Fruit fly (Drosophila melanogaster) whole organism, embryonic: Measurements from ENCODE around the gene CG5639.

Experiments
- ATbp ChIP-seq: fragments of 200-800 bp; sonication (Bioruptor generic); optimal IDR thresholded peaks from 2 replicates; lab custom pipeline; 2017; ENCODE audit warnings: missing biosample characterization, mild to moderate bottlenecking, missing genetic modification characterization, missing genetic modification reagents
- Atf-2 ChIP-seq: fragments of 200-800 bp; sonication (Bioruptor generic); optimal IDR thresholded peaks from 2 replicates; lab custom pipeline; 2016; ENCODE audit warnings: missing biosample characterization, missing genetic modification characterization
- Awh ChIP-seq: fragments of 200-800 bp; sonication (Bioruptor generic); IDR thresholded peaks from 2 replicates; pipeline ENCODE4, ENCODE4 v1.3.6; 2022; ENCODE audit warnings: missing biosample characterization, missing genetic modification characterization
- B-H1 ChIP-seq: fragments of 200-800 bp; sonication (Bioruptor generic); IDR thresholded peaks from 3 replicates; pipeline ENCODE4 v1.3.6; 2022; ENCODE audit warnings: missing biosample characterization, missing genetic modification characterization
- CG10209 ChIP-seq: fragments of 200-800 bp; sonication (Bioruptor generic); optimal IDR thresholded peaks from 3 replicates; lab custom pipeline; 2017; ENCODE audit warnings: missing biosample characterization, mild to moderate bottlenecking, missing genetic modification characterization, missing genetic modification reagents
- CG10267 ChIP-seq: fragments of 200-800 bp; sonication (Bioruptor generic); optimal IDR thresholded peaks from 2 replicates; lab custom pipeline; 2018; ENCODE audit warnings: missing biosample characterization, mild to moderate bottlenecking, missing genetic modification characterization, moderate library complexity
- CG10543 ChIP-seq: fragments of 200-800 bp; sonication (Bioruptor generic); optimal IDR thresholded peaks from 3 replicates; lab custom pipeline; 2017; ENCODE audit warnings: missing biosample characterization, mild to moderate bottlenecking, missing genetic modification characterization, moderate library complexity
- CG10959 ChIP-seq: fragments of 200-800 bp; sonication (Bioruptor generic); IDR thresholded peaks from 2 replicates; pipeline ENCODE4 v1.3.6; 2022; ENCODE audit warnings: missing biosample characterization, missing genetic modification characterization
- CG12769 ChIP-seq: fragments of 200-800 bp; sonication (Bioruptor generic); optimal IDR thresholded peaks from 2 replicates; lab custom pipeline; 2019; ENCODE audit warnings: missing biosample characterization, mild to moderate bottlenecking, missing genetic modification characterization, moderate library complexity
- CG18262 ChIP-seq: fragments of 200-800 bp; optimal IDR thresholded peaks from 3 replicates; lab custom pipeline; 2019; ENCODE audit warnings: missing biosample characterization, mild to moderate bottlenecking, missing genetic modification characterization, moderate library complexity
- CG2875 ChIP-seq: fragments of 200-800 bp; sonication (Bioruptor generic); optimal IDR thresholded peaks from 2 replicates; lab custom pipeline; 2017; ENCODE audit warnings: missing biosample characterization, mild to moderate bottlenecking, missing genetic modification characterization, missing genetic modification reagents
- CG33557 ChIP-seq: fragments of 200-800 bp; sonication (Bioruptor generic); optimal IDR thresholded peaks from 2 replicates; lab custom pipeline; 2019; ENCODE audit warnings: missing biosample characterization, mild to moderate bottlenecking, missing genetic modification characterization, moderate library complexity
- CG6683 ChIP-seq: fragments of 200-800 bp; sonication (Bioruptor generic); optimal IDR thresholded peaks from 2 replicates; lab custom pipeline; 2017; ENCODE audit warnings: missing biosample characterization, mild to moderate bottlenecking, missing genetic modification characterization, missing genetic modification reagents
- CG7786 ChIP-seq: fragments of 200-800 bp; sonication (Bioruptor generic); optimal IDR thresholded peaks from 2 replicates; lab custom pipeline; 2016; ENCODE audit warnings: missing biosample characterization, missing genetic modification characterization
- CG7963 ChIP-seq: fragments of 200-800 bp; sonication (Bioruptor generic); IDR thresholded peaks from 3 replicates; pipeline ENCODE4 v1.3.6; 2022; ENCODE audit warnings: missing biosample characterization, missing genetic modification characterization; ENCODE audit not compliant: partially characterized antibody
- CG9215 ChIP-seq: fragments of 200-800 bp; sonication (Bioruptor generic); IDR thresholded peaks from 2 replicates; pipeline ENCODE4 v1.3.6; 2022; ENCODE audit warnings: missing biosample characterization, missing genetic modification characterization
- CG9609 ChIP-seq: fragments of 200-800 bp; sonication (Bioruptor generic); optimal IDR thresholded peaks from 3 replicates; lab custom pipeline; 2016; ENCODE audit warnings: missing biosample characterization, missing genetic modification characterization
- CG9932 ChIP-seq: fragments of 200-800 bp; sonication (Bioruptor generic); IDR thresholded peaks from 2 replicates; pipeline ENCODE4 v1.3.6; 2022; ENCODE audit warnings: missing biosample characterization, missing genetic modification characterization
- Dad ChIP-seq: fragments of 200-800 bp; sonication (Bioruptor generic); optimal IDR thresholded peaks from 3 replicates; lab custom pipeline; 2016; ENCODE audit warnings: missing biosample characterization, missing genetic modification characterization
- Doc2 ChIP-seq: fragments of 200-800 bp; sonication (Bioruptor generic); IDR thresholded peaks from 2 replicates; pipeline ENCODE4 v1.3.6; 2022; ENCODE audit warnings: missing biosample characterization, missing genetic modification characterization
- Drgx ChIP-seq: fragments of 200-800 bp; sonication (Bioruptor generic); IDR thresholded peaks from 2 replicates; pipeline ENCODE4 v1.3.6; 2022; ENCODE audit warnings: missing biosample characterization, missing genetic modification characterization
- H15 ChIP-seq: fragments of 200-800 bp; sonication (Bioruptor generic); IDR thresholded peaks from 3 replicates; pipeline ENCODE4 v1.3.6; 2022; ENCODE audit warnings: missing biosample characterization, missing genetic modification characterization
- Lim3 ChIP-seq: fragments of 200-800 bp; sonication (Bioruptor generic); IDR thresholded peaks from 2 replicates; pipeline ENCODE4 v1.3.6; 2022; ENCODE audit warnings: missing biosample characterization, missing genetic modification characterization
- Max ChIP-seq: fragments of 200-800 bp; sonication (Bioruptor generic); optimal IDR thresholded peaks from 2 replicates; lab custom pipeline; 2016; ENCODE audit warnings: missing biosample characterization, mild to moderate bottlenecking, missing genetic modification characterization
- Neu2 ChIP-seq: fragments of 200-800 bp; sonication (Bioruptor generic); optimal IDR thresholded peaks from 3 replicates; lab custom pipeline; 2016; ENCODE audit warnings: missing biosample characterization, missing genetic modification characterization, borderline replicate concordance
- Optix ChIP-seq: fragments of 200-800 bp; sonication (Bioruptor generic); IDR thresholded peaks from 3 replicates; pipeline ENCODE4 v1.3.6; 2022; ENCODE audit warnings: missing biosample characterization, missing genetic modification characterization
- Poxn ChIP-seq: fragments of 200-800 bp; sonication (Bioruptor generic); IDR thresholded peaks from 2 replicates; pipeline ENCODE4 v1.3.6; 2022; ENCODE audit warnings: missing biosample characterization, missing genetic modification characterization
- Ptx1 ChIP-seq: fragments of 200-800 bp; sonication (Bioruptor generic); IDR thresholded peaks from 2 replicates; pipeline ENCODE4 v1.3.6; 2022; ENCODE audit warnings: missing biosample characterization, missing genetic modification characterization
- Trl ChIP-seq, 3 experiments: fragments of >200 bp in 2 of 3; fragments of 200-800 bp in 1 of 3; sonication (Bioruptor generic) in 1 of 3; optimal IDR thresholded peaks; 2 replicates in 1 of 3; 3 replicates in 2 of 3; lab custom pipeline; 2016 to 2017; ENCODE audit warnings: missing biosample characterization in 1 of 3, missing genetic modification characterization in 1 of 3
- Usf ChIP-seq: fragments of 200-800 bp; sonication (Bioruptor generic); optimal IDR thresholded peaks from 2 replicates; lab custom pipeline; 2017; ENCODE audit warnings: missing genotype, missing biosample characterization, missing genetic modification characterization
- Vsx1 ChIP-seq: fragments of 200-800 bp; sonication (Bioruptor generic); optimal IDR thresholded peaks from 2 replicates; lab custom pipeline; 2017; ENCODE audit warnings: missing biosample characterization, mild to moderate bottlenecking, missing genetic modification characterization, missing genetic modification reagents
- crol ChIP-seq: fragments of 200-800 bp; sonication (Bioruptor generic); IDR thresholded peaks from 2 replicates; pipeline ENCODE4 v1.3.6; 2022; ENCODE audit warnings: missing biosample characterization, missing genetic modification characterization
- dati ChIP-seq: fragments of 200-800 bp; sonication (Bioruptor generic); IDR thresholded peaks from 2 replicates; pipeline ENCODE4 v1.3.6; 2022; ENCODE audit warnings: missing biosample characterization, missing genetic modification characterization
- esg ChIP-seq: fragments of 200-800 bp; sonication (Bioruptor generic); conservative IDR thresholded peaks from 2 replicates; pipeline ENCODE4 v1.3.6; 2022; ENCODE audit warnings: missing biosample characterization, missing genetic modification characterization
- kah ChIP-seq: fragments of 200-800 bp; sonication (Bioruptor generic); optimal IDR thresholded peaks from 2 replicates; lab custom pipeline; 2018; ENCODE audit warnings: missing biosample characterization, mild to moderate bottlenecking, missing genetic modification characterization
- lov ChIP-seq, 2 experiments: fragments of 200-800 bp in 1 of 2; fragments of >200 bp in 1 of 2; sonication (Bioruptor generic) in 1 of 2; IDR thresholded peaks in 1 of 2; optimal IDR thresholded peaks in 1 of 2; 2 replicates in 1 of 2; 3 replicates in 1 of 2; pipeline versions ENCODE4 v1.3.6 to Lab custom; 2017 to 2022; ENCODE audit warnings: missing biosample characterization in 1 of 2, missing genetic modification characterization in 1 of 2
- nerfin-1 ChIP-seq: fragments of 200-800 bp; sonication (Bioruptor generic); optimal IDR thresholded peaks from 3 replicates; lab custom pipeline; 2019; ENCODE audit warnings: missing biosample characterization, mild to moderate bottlenecking, missing genetic modification characterization, moderate library complexity
- p53 ChIP-seq: fragments of 200-800 bp; sonication (Bioruptor generic); optimal IDR thresholded peaks from 2 replicates; lab custom pipeline; 2016; ENCODE audit warnings: missing biosample characterization, missing genetic modification characterization
- pan ChIP-seq, 4 experiments: fragments of >200 bp in 3 of 4; fragments of 200-800 bp in 1 of 4; sonication (Bioruptor generic) in 1 of 4; optimal IDR thresholded peaks in 3 of 4; IDR thresholded peaks in 1 of 4; 2 replicates each; pipeline versions ENCODE4 v1.3.6 to Lab custom; 2017 to 2022; ENCODE audit warnings: missing biosample characterization in 2 of 4, missing genetic modification characterization in 2 of 4, mixed read lengths in 1 of 4
- phol ChIP-seq: fragments of 200-800 bp; sonication (Bioruptor generic); optimal IDR thresholded peaks from 3 replicates; lab custom pipeline; 2018; ENCODE audit warnings: missing biosample characterization, mild to moderate bottlenecking, missing genetic modification characterization, moderate library complexity
- pros ChIP-seq: fragments of 200-800 bp; sonication (Bioruptor generic); optimal IDR thresholded peaks from 3 replicates; lab custom pipeline; 2019; ENCODE audit warnings: missing biosample characterization, mild to moderate bottlenecking, missing genetic modification characterization, moderate library complexity
- ranshi ChIP-seq: fragments of 200-800 bp; sonication (Bioruptor generic); IDR thresholded peaks from 2 replicates; pipeline ENCODE4 v1.3.6; 2022; ENCODE audit warnings: missing biosample characterization, missing genetic modification characterization
- seq ChIP-seq: fragments of 200-800 bp; sonication (Bioruptor generic); IDR thresholded peaks from 2 replicates; pipeline ENCODE4 v1.3.6; 2022; ENCODE audit warnings: missing biosample characterization, missing genetic modification characterization
- sna ChIP-seq: fragments of 200-800 bp; sonication (Bioruptor generic); IDR thresholded peaks from 2 replicates; pipeline ENCODE4 v1.3.6; 2022; ENCODE audit warnings: missing biosample characterization, missing genetic modification characterization; ENCODE audit not compliant: partially characterized antibody
- sqz ChIP-seq: fragments of 200-800 bp; sonication (Bioruptor generic); optimal IDR thresholded peaks from 3 replicates; lab custom pipeline; 2018; ENCODE audit warnings: missing biosample characterization, mild to moderate bottlenecking, missing genetic modification characterization
- tna ChIP-seq: fragments of 200-800 bp; sonication (Bioruptor generic); IDR thresholded peaks from 2 replicates; pipeline ENCODE4 v1.3.6; 2022; ENCODE audit warnings: missing biosample characterization, missing genetic modification characterization; ENCODE audit not compliant: partially characterized antibody
- ttk ChIP-seq: fragments of 200-800 bp; sonication (Bioruptor generic); IDR thresholded peaks from 2 replicates; pipeline ENCODE4 v2.1.2; 2022; ENCODE audit warnings: missing biosample characterization, missing genetic modification characterization
- zen ChIP-seq: fragments of 200-800 bp; sonication (Bioruptor generic); optimal IDR thresholded peaks from 3 replicates; lab custom pipeline; 2018; ENCODE audit warnings: missing biosample characterization, mild to moderate bottlenecking, missing genetic modification characterization, moderate library complexity
- zfh1 ChIP-seq: fragments of 200-800 bp; sonication (Bioruptor generic); IDR thresholded peaks from 3 replicates; pipeline ENCODE4 v1.3.6; 2022; ENCODE audit warnings: missing biosample characterization, missing genetic modification characterization

The CG5639 gene

dm6 chr3R:27569706-27570105, 26.2 kb downstream of the CG5639 start (continued):
- TF ChIP-seq Awh (GFP tag; lab: Robert Waterston, UW) (peak; percentile 90), Trl (optimal IDR thresholded peaks at IDR 0.05; lab: Kevin White, UChicago) (no peak), Trl (GFP tag; optimal IDR thresholded peaks at IDR 0.05; lab: Kevin White, UChicago) (peak; percentile 82), lov (optimal IDR thresholded peaks at IDR 0.05; lab: Kevin White, UChicago) (no peak), lov (GFP tag; IDR thresholded peaks at IDR 0.05; lab: Robert Waterston, UW) (peak; percentile 73; the same call in 1 of the 3 replicates), CG9215 (peak; percentile 77), Drgx (GFP tag; lab: Robert Waterston, UW) (peak; percentile 96), nerfin-1 (tag; lab: Kevin White, UChicago) (peak; percentile 82), sqz (GFP tag; lab: Kevin White, UChicago) (no peak), kah (GFP tag; lab: Kevin White, UChicago) (peak; percentile 81), phol (tag; lab: Kevin White, UChicago) (peak; percentile 86), esg (peak; percentile 91), pros (no peak), Poxn (GFP tag; lab: Robert Waterston, UW) (no peak), ttk (peak; percentile 83), Lim3 (peak; percentile 56; the same call in 1 of the 2 replicates), CG2875 (GFP tag; lab: Kevin White, UChicago) (peak; percentile 48), Usf (GFP tag; lab: Kevin White, UChicago) (no peak), p53 (GFP tag; lab: Kevin White, UChicago) (peak; percentile 64), Ptx1 (GFP tag; lab: Robert Waterston, UW) (peak; percentile 95), zen (tag; lab: Kevin White, UChicago) (peak; percentile 85), Max (peak; percentile 77), ATbp (GFP tag; lab: Kevin White, UChicago) (peak; percentile 72), CG10543 (GFP tag; lab: Kevin White, UChicago) (peak; percentile 79), CG12769 (tag; lab: Kevin White, UChicago) (peak; percentile 85), CG7786 (GFP tag; lab: Kevin White, UChicago) (peak; percentile 79), Doc2 (GFP tag; lab: Robert Waterston, UW) (peak; percentile 79), seq (GFP tag; lab: Robert Waterston, UW) (peak; percentile 89), zfh1 (GFP tag; lab: Robert Waterston, UW) (peak; percentile 90), crol (GFP tag; lab: Robert Waterston, UW) (no peak), CG7963 (no peak), CG33557 (no peak), dati (GFP tag; lab: Robert Waterston, UW) (peak; percentile 73; the same call in 1 of the 2 replicates), tna (GFP tag; lab: Robert Waterston, UW) (no peak), B-H1 (GFP tag; lab: Robert Waterston, UW) (peak; percentile 82), H15 (GFP tag; lab: Robert Waterston, UW) (peak; percentile 89), CG10267 (tag; lab: Kevin White, UChicago) (peak; percentile 74), pan (optimal IDR thresholded peaks at IDR 0.05; lab: Kevin White, UChicago) (no peak), pan (GFP tag; optimal IDR thresholded peaks at IDR 0.05 in 1 of 2, IDR thresholded peaks at IDR 0.05 in 1 of 2) (peak in 1 of 2 experiments; percentile 92), CG18262 (tag; lab: Kevin White, UChicago) (peak; percentile 78), CG10209 (GFP tag; lab: Kevin White, UChicago) (peak; percentile 69), Atf-2 (peak; percentile 66), CG9932 (GFP tag; lab: Robert Waterston, UW) (peak; percentile 90), CG6683 (peak; percentile 84), Vsx1 (peak; percentile 26), Dad (GFP tag; lab: Kevin White, UChicago) (peak; percentile 90), ranshi (peak; percentile 88), CG10959 (GFP tag; lab: Robert Waterston, UW) (peak; percentile 60), Optix (GFP tag; lab: Robert Waterston, UW) (peak; percentile 84), Neu2 (GFP tag; lab: Kevin White, UChicago) (peak; percentile 38), CG9609 (GFP tag; lab: Kevin White, UChicago) (peak; percentile 45), sna (GFP tag; lab: Robert Waterston, UW) (no peak)
